Worm (Caenorhabditis elegans) whole organism, young adult: ENCODE data around the gene eif-1.

Experiments used
- T07F8.4 ChIP-seq: sonication (generic microtip); optimal IDR thresholded peaks from 2 replicates; lab custom pipeline; 2016; ENCODE audit warnings: mild to moderate bottlenecking, missing genetic modification characterization, moderate library complexity, missing compliant biosample characterization
- nhr-90 ChIP-seq: sonication (generic microtip); optimal IDR thresholded peaks from 2 replicates; lab custom pipeline; 2016; ENCODE audit warnings: missing genotype, mild to moderate bottlenecking, missing genetic modification characterization, missing compliant biosample characterization
- unc-62 ChIP-seq: fragments of 150-350 bp; optimal IDR thresholded peaks from 2 replicates; lab custom pipeline; 2014; ENCODE audit warnings: missing biosample characterization, missing genetic modification reagents, missing genetic modification characterization

DNA sequence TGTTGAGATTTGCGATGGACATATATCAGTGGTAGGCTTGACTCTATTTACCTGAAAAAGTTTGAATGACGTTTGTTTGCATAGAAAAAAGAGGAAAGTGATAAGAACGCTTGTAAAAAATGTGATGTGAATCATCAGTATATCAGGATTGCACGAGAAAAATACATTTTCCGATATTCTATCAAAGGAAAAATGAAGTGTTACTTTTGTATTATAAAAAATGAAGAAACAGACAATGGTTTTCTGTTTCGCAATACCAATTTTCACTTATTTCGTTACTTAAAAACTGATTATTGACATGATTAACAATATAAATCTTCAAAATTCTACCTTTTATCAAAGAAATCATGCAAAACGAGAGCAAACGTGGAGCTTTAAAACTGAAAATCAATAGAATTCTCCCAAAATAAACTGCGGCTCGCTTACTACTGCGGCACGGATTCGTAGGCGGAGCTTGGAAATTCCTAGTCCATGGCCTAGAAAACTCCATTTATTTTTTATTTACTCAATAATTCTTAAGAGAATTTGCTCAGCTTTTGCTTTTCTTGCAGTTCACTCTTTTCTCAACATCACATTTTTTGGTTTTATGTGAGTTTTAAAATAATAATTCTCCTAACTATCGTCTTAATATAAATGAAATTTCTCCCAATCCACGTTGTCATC, at the start of gene eif-1, which contains the start of gene vps-24:
- TF ChIP-seq T07F8.4 (tag; lab: Kevin White, UChicago) (no peak), unc-62 (no peak), nhr-90 (no peak)
